Fruit fly (Drosophila melanogaster) whole organism, wandering third instar larva: ENCODE measurements around the gene Pgant5.

Experiments
- Abd-B ChIP-seq: fragments of >200 bp; optimal IDR thresholded peaks from 2 replicates; lab custom pipeline; 2017; ENCODE audit warnings: missing biosample characterization, missing genetic modification characterization
- CG32264 ChIP-seq: fragments of 200-800 bp; sonication (Bioruptor generic); optimal IDR thresholded peaks from 2 replicates; lab custom pipeline; 2016; ENCODE audit warnings: missing biosample characterization, missing genetic modification characterization
- CG9705 ChIP-seq: fragments of 200-800 bp; sonication (Bioruptor generic); optimal IDR thresholded peaks from 2 replicates; lab custom pipeline; 2018; ENCODE audit warnings: missing biosample characterization, mild to moderate bottlenecking, missing genetic modification characterization
- CrebA ChIP-seq: fragments of 200-800 bp; sonication (Bioruptor generic); optimal IDR thresholded peaks from 2 replicates; lab custom pipeline; 2016; ENCODE audit warnings: missing biosample characterization, mild to moderate bottlenecking, missing genetic modification characterization, borderline replicate concordance
- Dfd ChIP-seq: fragments of >200 bp; optimal IDR thresholded peaks from 2 replicates; lab custom pipeline; 2017; ENCODE audit warnings: missing biosample characterization, missing genetic modification characterization
- GATAd ChIP-seq: sonication (Bioruptor generic); optimal IDR thresholded peaks from 2 replicates; lab custom pipeline; 2016; ENCODE audit warnings: missing biosample characterization, missing genetic modification characterization
- HLH106 ChIP-seq: fragments of 200-800 bp; optimal IDR thresholded peaks from 3 replicates; lab custom pipeline; 2019; ENCODE audit warnings: missing biosample characterization, mild to moderate bottlenecking, missing genetic modification characterization, moderate library complexity
- Hnf4 ChIP-seq: fragments of 200-800 bp; sonication (Bioruptor generic); optimal IDR thresholded peaks from 2 replicates; lab custom pipeline; 2016; ENCODE audit warnings: missing biosample characterization, mild to moderate bottlenecking, missing genetic modification characterization
- Hr78 ChIP-seq: fragments of >200 bp; optimal IDR thresholded peaks from 2 replicates; lab custom pipeline; 2017; ENCODE audit warnings: missing biosample characterization, missing genetic modification characterization
- Hr83 ChIP-seq: fragments of 200-300 bp; sonication (Bioruptor generic); optimal IDR thresholded peaks from 2 replicates; lab custom pipeline; 2016; ENCODE audit warnings: missing biosample characterization, mild to moderate bottlenecking, missing genetic modification characterization, moderate library complexity; ENCODE audit not compliant: poor library complexity, severe bottlenecking
- Jra ChIP-seq: sonication (Bioruptor generic); optimal IDR thresholded peaks from 2 replicates; lab custom pipeline; 2016; ENCODE audit warnings: missing biosample characterization, missing genetic modification characterization
- Mio ChIP-seq: sonication (Bioruptor generic); optimal IDR thresholded peaks from 2 replicates; lab custom pipeline; 2016; ENCODE audit warnings: missing biosample characterization, missing genetic modification characterization
- Myc ChIP-seq: fragments of >200 bp; optimal IDR thresholded peaks from 2 replicates; lab custom pipeline; 2017
- N ChIP-seq: fragments of >200 bp; optimal IDR thresholded peaks from 2 replicates; lab custom pipeline; 2018; ENCODE audit warnings: missing biosample characterization, missing external identifiers, missing genetic modification characterization
- OdsH ChIP-seq: fragments of 200-800 bp; sonication (Bioruptor generic); optimal IDR thresholded peaks from 2 replicates; lab custom pipeline; 2016; ENCODE audit warnings: missing biosample characterization, mild to moderate bottlenecking, missing genetic modification characterization
- Rel ChIP-seq, 2 experiments: fragments of 200-800 bp; sonication (Bioruptor generic) in 1 of 2; optimal IDR thresholded peaks; 2 replicates in 1 of 2; 3 replicates in 1 of 2; lab custom pipeline; 2016 to 2019; ENCODE audit warnings: mild to moderate bottlenecking in 2 of 2, missing biosample characterization in 2 of 2, missing genetic modification characterization in 2 of 2, moderate library complexity in 1 of 2
- Sp1 ChIP-seq: fragments of 200-800 bp; sonication (Bioruptor generic); optimal IDR thresholded peaks from 3 replicates; lab custom pipeline; 2019; ENCODE audit warnings: missing biosample characterization, mild to moderate bottlenecking, missing genetic modification characterization, moderate library complexity
- Vsx2 ChIP-seq: fragments of 200-300, 225-300 bp; sonication (Bioruptor generic); optimal IDR thresholded peaks from 2 replicates; lab custom pipeline; 2018; ENCODE audit warnings: missing biosample characterization, missing genetic modification characterization; ENCODE audit not compliant: partially characterized antibody
- br ChIP-seq: fragments of 200-800 bp; sonication (Bioruptor generic); optimal IDR thresholded peaks from 2 replicates; lab custom pipeline; 2016; ENCODE audit warnings: missing biosample characterization, missing genetic modification characterization
- brk ChIP-seq: fragments of 200-800 bp; sonication (Bioruptor generic); optimal IDR thresholded peaks from 2 replicates; lab custom pipeline; 2016; ENCODE audit warnings: missing biosample characterization, mild to moderate bottlenecking, missing genetic modification characterization
- dmrt93B ChIP-seq: fragments of 200-800 bp; sonication (Bioruptor generic); optimal IDR thresholded peaks from 2 replicates; lab custom pipeline; 2018; ENCODE audit warnings: missing biosample characterization, mild to moderate bottlenecking, missing genetic modification characterization
- ey ChIP-seq: fragments of 200-800 bp; sonication (Bioruptor generic); optimal IDR thresholded peaks from 2 replicates; lab custom pipeline; 2016; ENCODE audit warnings: missing biosample characterization, missing genetic modification characterization
- foxo ChIP-seq, 2 experiments: fragments of 200-800 bp; sonication (Bioruptor generic); optimal IDR thresholded peaks; 2 replicates in 1 of 2; 3 replicates in 1 of 2; lab custom pipeline; 2016 to 2017; ENCODE audit warnings: missing biosample characterization in 2 of 2, missing genetic modification characterization in 2 of 2
- fru ChIP-seq: fragments of 200-800 bp; sonication (Bioruptor generic); optimal IDR thresholded peaks from 3 replicates; lab custom pipeline; 2016; ENCODE audit warnings: missing biosample characterization, mild to moderate bottlenecking, missing genetic modification characterization
- h ChIP-seq: fragments of 200-800 bp; sonication (Bioruptor generic); optimal IDR thresholded peaks from 3 replicates; lab custom pipeline; 2016; ENCODE audit warnings: missing biosample characterization, mild to moderate bottlenecking, missing genetic modification characterization
- jim ChIP-seq: fragments of 175-275, 200-325 bp; sonication (Bioruptor generic); optimal IDR thresholded peaks from 2 replicates; lab custom pipeline; 2016; ENCODE audit warnings: missing biosample characterization, mild to moderate bottlenecking, missing genetic modification characterization
- pan ChIP-seq: fragments of >200 bp; optimal IDR thresholded peaks from 2 replicates; lab custom pipeline; 2017
- psq ChIP-seq: fragments of 200-800 bp; sonication (Bioruptor generic); optimal IDR thresholded peaks from 3 replicates; lab custom pipeline; 2017; ENCODE audit warnings: missing biosample characterization, mild to moderate bottlenecking, missing genetic modification characterization, moderate library complexity
- rgr ChIP-seq: fragments of 200-800 bp; sonication (Bioruptor generic); optimal IDR thresholded peaks from 3 replicates; lab custom pipeline; 2016; ENCODE audit warnings: missing biosample characterization, mild to moderate bottlenecking, missing genetic modification characterization
- sage ChIP-seq: fragments of 200-800 bp; sonication (Bioruptor generic); optimal IDR thresholded peaks from 2 replicates; lab custom pipeline; 2016; ENCODE audit warnings: missing biosample characterization, mild to moderate bottlenecking, missing genetic modification characterization
- sv ChIP-seq: fragments of 200-800 bp; sonication (Bioruptor generic); optimal IDR thresholded peaks from 3 replicates; lab custom pipeline; 2016; ENCODE audit warnings: missing biosample characterization, missing genetic modification characterization
- tai ChIP-seq: sonication (Bioruptor generic); optimal IDR thresholded peaks from 2 replicates; lab custom pipeline; 2016; ENCODE audit warnings: missing biosample characterization, missing genetic modification characterization
- usp ChIP-seq: fragments of >200 bp; optimal IDR thresholded peaks from 2 replicates; lab custom pipeline; 2017; ENCODE audit warnings: missing biosample characterization, missing genetic modification characterization
- woc ChIP-seq: sonication (Bioruptor generic); optimal IDR thresholded peaks from 2 replicates; lab custom pipeline; 2016; ENCODE audit warnings: missing biosample characterization, mild to moderate bottlenecking, missing genetic modification characterization

Pgant5 gene

dm6 chr2L:5043043-5043442, 50.3 kb downstream of the Pgant5 start, which contains the start of the genes CG33995, CG44000 and CG44001:
TSS of gene CG33995 (plus strand) at chr2L:5043270.
TSS of gene CG44000 (plus strand) at chr2L:5043270.
TSS of gene CG44001 (plus strand) at chr2L:5043270.
- TF ChIP-seq CG9705 (GFP tag; lab: Kevin White, UChicago) (peak; percentile 52), Hr83 (peak; percentile 85), Vsx2 (GFP tag; lab: Kevin White, UChicago) (no peak), Hnf4 (GFP tag; lab: Kevin White, UChicago) (no peak), tai (GFP tag; lab: Kevin White, UChicago) (no peak), h (GFP tag; lab: Kevin White, UChicago) (peak; percentile 51), brk (no peak), Myc (no peak), rgr (GFP tag; lab: Kevin White, UChicago) (peak; percentile 74), sage (peak; percentile 44), Jra (GFP tag; lab: Kevin White, UChicago) (peak; percentile 31), usp (no peak), OdsH (GFP tag; lab: Kevin White, UChicago) (peak; percentile 20), sv (GFP tag; lab: Kevin White, UChicago) (peak; percentile 42), Rel (GFP tag; optimal IDR thresholded peaks at IDR 0.05; lab: Kevin White, UChicago) (no peak), Rel (tag; optimal IDR thresholded peaks at IDR 0.05; lab: Kevin White, UChicago) (peak; percentile 57), CG32264 (GFP tag; lab: Kevin White, UChicago) (no peak), fru (GFP tag; lab: Kevin White, UChicago) (peak; percentile 50), Sp1 (GFP tag; lab: Kevin White, UChicago) (peak; percentile 52), woc (GFP tag; lab: Kevin White, UChicago) (no peak), br (GFP tag; lab: Kevin White, UChicago) (peak; percentile 61), N (GFP tag; lab: Kevin White, UChicago) (no peak), psq (GFP tag; lab: Kevin White, UChicago) (peak; percentile 7), jim (GFP tag; lab: Kevin White, UChicago) (no peak), ey (GFP tag; lab: Kevin White, UChicago) (peak; percentile 14), foxo (GFP tag; optimal IDR thresholded peaks at IDR 0.05; lab: Kevin White, UChicago) (peak in 1 of 2 experiments; percentile 74), dmrt93B (GFP tag; lab: Kevin White, UChicago) (peak; percentile 5), Abd-B (GFP tag; lab: Kevin White, UChicago) (no peak), HLH106 (tag; lab: Kevin White, UChicago) (peak; percentile 48)

- TF ChIP-seq jim (GFP tag; lab: Kevin White, UChicago) (no peak), rgr (GFP tag; lab: Kevin White, UChicago) (no peak), Dfd (GFP tag; lab: Kevin White, UChicago) (no peak), OdsH (GFP tag; lab: Kevin White, UChicago) (no peak), fru (GFP tag; lab: Kevin White, UChicago) (no peak), CG32264 (GFP tag; lab: Kevin White, UChicago) (no peak), Myc (no peak), Vsx2 (GFP tag; lab: Kevin White, UChicago) (no peak), brk (no peak)
Observed at dm6 chr2L:5042076-5042475, 51.3 kb downstream of the Pgant5 start.

- TF ChIP-seq GATAd (no peak), jim (GFP tag; lab: Kevin White, UChicago) (no peak), CrebA (GFP tag; lab: Kevin White, UChicago) (no peak), pan (lab: Kevin White, UChicago) (no peak), Jra (GFP tag; lab: Kevin White, UChicago) (no peak), woc (GFP tag; lab: Kevin White, UChicago) (no peak), Mio (GFP tag; lab: Kevin White, UChicago) (no peak), HLH106 (tag; lab: Kevin White, UChicago) (no peak), Rel (GFP tag; optimal IDR thresholded peaks at IDR 0.05; lab: Kevin White, UChicago) (no peak), Rel (tag; optimal IDR thresholded peaks at IDR 0.05; lab: Kevin White, UChicago) (no peak), ey (GFP tag; lab: Kevin White, UChicago) (no peak), sv (GFP tag; lab: Kevin White, UChicago) (no peak), Sp1 (GFP tag; lab: Kevin White, UChicago) (no peak), Hr78 (GFP tag; lab: Kevin White, UChicago) (no peak), rgr (GFP tag; lab: Kevin White, UChicago) (no peak), h (GFP tag; lab: Kevin White, UChicago) (no peak), Myc (no peak), sage (no peak)
Observed at dm6 chr2L:5037402-5037860, 56.0 kb downstream of the Pgant5 start, which contains the start of the genes CG14042 and SP555. TSS of gene CG14042 (plus strand) at chr2L:5037709. TSS of gene SP555 (plus strand) at chr2L:5037709.
